Fruit fly (Drosophila melanogaster) whole organism, embryonic: Measurements from ENCODE around the gene CG14431.

Experiments
- B-H2 ChIP-seq: fragments of 200-800 bp; sonication (Bioruptor generic); optimal IDR thresholded peaks from 2 replicates; lab custom pipeline; 2018; ENCODE audit warnings: missing biosample characterization, mild to moderate bottlenecking, missing genetic modification characterization
- Blimp-1 ChIP-seq: fragments of 200-800 bp; sonication (Bioruptor generic); optimal IDR thresholded peaks from 3 replicates; lab custom pipeline; 2018; ENCODE audit warnings: missing biosample characterization, missing genetic modification characterization, mild to moderate bottlenecking, moderate library complexity, missing genetic modification reagents
- CG10267 ChIP-seq: fragments of 200-800 bp; sonication (Bioruptor generic); optimal IDR thresholded peaks from 2 replicates; lab custom pipeline; 2018; ENCODE audit warnings: missing biosample characterization, mild to moderate bottlenecking, missing genetic modification characterization, moderate library complexity
- CG10565 ChIP-seq: fragments of 200-800 bp; sonication (Bioruptor generic); optimal IDR thresholded peaks from 3 replicates; lab custom pipeline; 2016; ENCODE audit warnings: missing biosample characterization, mild to moderate bottlenecking, missing genetic modification characterization
- CG10654 ChIP-seq: fragments of 200-800 bp; sonication (Bioruptor generic); optimal IDR thresholded peaks from 2 replicates; lab custom pipeline; 2016; ENCODE audit warnings: missing biosample characterization, missing genetic modification characterization
- CG10979 ChIP-seq: fragments of 200-800 bp; sonication (Bioruptor generic); optimal IDR thresholded peaks from 2 replicates; lab custom pipeline; 2018; ENCODE audit warnings: missing biosample characterization, mild to moderate bottlenecking, missing genetic modification characterization, moderate library complexity
- CG1233 ChIP-seq: fragments of 200-800 bp; sonication (Bioruptor generic); optimal IDR thresholded peaks from 4 replicates; lab custom pipeline; 2018; ENCODE audit warnings: missing biosample characterization, mild to moderate bottlenecking, missing genetic modification characterization
- CG13296 ChIP-seq: fragments of 200-800 bp; sonication (Bioruptor generic); optimal IDR thresholded peaks from 3 replicates; lab custom pipeline; 2018; ENCODE audit warnings: missing biosample characterization, mild to moderate bottlenecking, missing genetic modification characterization
- CG17328 ChIP-seq: fragments of 200-800 bp; sonication (Bioruptor generic); IDR thresholded peaks from 2 replicates; pipeline ENCODE4 v1.3.6; 2022; ENCODE audit warnings: missing biosample characterization, missing genetic modification characterization
- CG17829 ChIP-seq: fragments of 200-800 bp; optimal IDR thresholded peaks from 2 replicates; lab custom pipeline; 2019; ENCODE audit warnings: missing biosample characterization, mild to moderate bottlenecking, missing genetic modification characterization, moderate library complexity
- CG18619 ChIP-seq: fragments of 200-800 bp; sonication (Bioruptor generic); optimal IDR thresholded peaks from 3 replicates; lab custom pipeline; 2017; ENCODE audit warnings: missing biosample characterization, mild to moderate bottlenecking, missing genetic modification characterization
- CG2678 ChIP-seq: fragments of 200-800 bp; sonication (Bioruptor generic); optimal IDR thresholded peaks from 3 replicates; lab custom pipeline; 2019; ENCODE audit warnings: missing biosample characterization, mild to moderate bottlenecking, missing genetic modification characterization, moderate library complexity
- CG4617 ChIP-seq: fragments of 200-800 bp; sonication (Bioruptor generic); optimal IDR thresholded peaks from 3 replicates; lab custom pipeline; 2016; ENCODE audit warnings: missing biosample characterization, missing genetic modification characterization, borderline replicate concordance
- CG4820 ChIP-seq: fragments of 200-800 bp; sonication (Bioruptor generic); optimal IDR thresholded peaks from 3 replicates; lab custom pipeline; 2016; ENCODE audit warnings: missing biosample characterization, missing genetic modification characterization
- CG6272 ChIP-seq: fragments of 200-800 bp; sonication (Bioruptor generic); IDR thresholded peaks from 2 replicates; pipeline ENCODE4 v1.3.6; 2022; ENCODE audit warnings: missing biosample characterization, missing genetic modification characterization
- CG6689 ChIP-seq: fragments of 200-800 bp; sonication (Bioruptor generic); IDR thresholded peaks from 2 replicates; pipeline ENCODE4 v1.3.6; 2022; ENCODE audit warnings: missing biosample characterization, missing genetic modification characterization
- CG7271 ChIP-seq: fragments of 200-800 bp; sonication (Bioruptor generic); optimal IDR thresholded peaks from 2 replicates; lab custom pipeline; 2018; ENCODE audit warnings: missing biosample characterization, mild to moderate bottlenecking, missing genetic modification characterization, moderate library complexity
- CG7839 ChIP-seq: fragments of 200-800 bp; sonication (Bioruptor generic); optimal IDR thresholded peaks from 3 replicates; lab custom pipeline; 2018; ENCODE audit warnings: missing biosample characterization, mild to moderate bottlenecking, missing genetic modification characterization, moderate library complexity
- CG8089 ChIP-seq: fragments of 200-800 bp; sonication (Bioruptor generic); optimal IDR thresholded peaks from 3 replicates; lab custom pipeline; 2016; ENCODE audit warnings: missing biosample characterization, missing genetic modification characterization
- CG8388 ChIP-seq: fragments of 200-800 bp; sonication (Bioruptor generic); optimal IDR thresholded peaks from 2 replicates; lab custom pipeline; 2019; ENCODE audit warnings: missing biosample characterization, mild to moderate bottlenecking, missing genetic modification characterization, moderate library complexity
- CG8944 ChIP-seq: fragments of 200-800 bp; sonication (Bioruptor generic); optimal IDR thresholded peaks from 3 replicates; lab custom pipeline; 2016; ENCODE audit warnings: missing biosample characterization, missing genetic modification characterization
- CG9727 ChIP-seq: fragments of 200-800 bp; sonication (Bioruptor generic); optimal IDR thresholded peaks from 3 replicates; lab custom pipeline; 2017; ENCODE audit warnings: missing biosample characterization, mild to moderate bottlenecking, missing genetic modification characterization
- D19A ChIP-seq: fragments of 200-800 bp; optimal IDR thresholded peaks from 3 replicates; lab custom pipeline; 2019; ENCODE audit warnings: missing biosample characterization, mild to moderate bottlenecking, missing genetic modification characterization, moderate library complexity
- D19B ChIP-seq: fragments of 200-800 bp; sonication (Bioruptor generic); optimal IDR thresholded peaks from 2 replicates; lab custom pipeline; 2017; ENCODE audit warnings: missing biosample characterization, mild to moderate bottlenecking, missing genetic modification characterization
- Dfd ChIP-seq, 2 experiments: fragments of >200 bp; optimal IDR thresholded peaks; 2 replicates each; lab custom pipeline; 2017; ENCODE audit warnings: missing biosample characterization in 2 of 2, missing genetic modification characterization in 2 of 2
- Fer1 ChIP-seq: fragments of 200-800 bp; sonication (Bioruptor generic); optimal IDR thresholded peaks from 2 replicates; lab custom pipeline; 2017; ENCODE audit warnings: missing biosample characterization, mild to moderate bottlenecking, missing genetic modification characterization
- Hr51 ChIP-seq, 2 experiments: fragments of 200-800 bp; sonication (Bioruptor generic); optimal IDR thresholded peaks; 2 replicates in 1 of 2; 3 replicates in 1 of 2; lab custom pipeline; 2016 to 2018; ENCODE audit warnings: missing biosample characterization in 2 of 2, missing genetic modification characterization in 2 of 2, mild to moderate bottlenecking in 1 of 2, moderate library complexity in 1 of 2
- Kr ChIP-seq: fragments of 200-800 bp; sonication (Bioruptor generic); optimal IDR thresholded peaks from 2 replicates; lab custom pipeline; 2017; ENCODE audit warnings: missing biosample characterization, mild to moderate bottlenecking, missing genetic modification characterization
- Med ChIP-seq: fragments of 200-800 bp; sonication (Bioruptor generic); peaks from one replicate; lab custom pipeline; 2016; ENCODE audit warnings: missing biosample characterization, missing genetic modification characterization, mild to moderate bottlenecking, inconsistent platforms, moderate library complexity
- Oaz ChIP-seq: fragments of 200-800 bp; sonication (Bioruptor generic); IDR thresholded peaks from 2 replicates; pipeline ENCODE4 v1.3.6; 2022; ENCODE audit warnings: missing biosample characterization, missing genetic modification characterization
- Ptx1 ChIP-seq: fragments of 200-800 bp; sonication (Bioruptor generic); IDR thresholded peaks from 2 replicates; pipeline ENCODE4 v1.3.6; 2022; ENCODE audit warnings: missing biosample characterization, missing genetic modification characterization
- Ssrp ChIP-seq: fragments of 200-800 bp; sonication (Bioruptor generic); optimal IDR thresholded peaks from 2 replicates; lab custom pipeline; 2018; ENCODE audit warnings: missing biosample characterization, mild to moderate bottlenecking, missing genetic modification characterization, moderate library complexity
- Xrp1 ChIP-seq: fragments of 200-800 bp; sonication (Bioruptor generic); IDR thresholded peaks from 2 replicates; pipeline ENCODE4 v1.3.6; 2022; ENCODE audit warnings: missing biosample characterization, missing genetic modification characterization
- ab ChIP-seq: fragments of 200-800 bp; sonication (Bioruptor generic); optimal IDR thresholded peaks from 2 replicates; lab custom pipeline; 2016; ENCODE audit warnings: missing biosample characterization, missing genetic modification characterization
- ase ChIP-seq: fragments of 200-800 bp; sonication (Bioruptor generic); IDR thresholded peaks from 3 replicates; pipeline ENCODE4 v1.3.6; 2022; ENCODE audit warnings: missing biosample characterization, missing genetic modification characterization
- ato ChIP-seq: fragments of 200-800 bp; sonication (Bioruptor generic); IDR thresholded peaks from 2 replicates; pipeline ENCODE4 v1.3.6; 2022; ENCODE audit warnings: missing biosample characterization, missing genetic modification characterization; ENCODE audit not compliant: partially characterized antibody
- br ChIP-seq: fragments of >200 bp; optimal IDR thresholded peaks from 2 replicates; lab custom pipeline; 2017
- kni ChIP-seq: fragments of 200-800 bp; sonication (Bioruptor generic); optimal IDR thresholded peaks from 3 replicates; lab custom pipeline; 2017; ENCODE audit warnings: mild to moderate bottlenecking, missing biosample characterization, missing genetic modification reagents, missing genetic modification characterization
- knrl ChIP-seq: fragments of 200-800 bp; sonication (Bioruptor generic); IDR thresholded peaks from 3 replicates; pipeline ENCODE4 v1.3.6; 2022; ENCODE audit warnings: missing biosample characterization, missing genetic modification characterization; ENCODE audit not compliant: partially characterized antibody
- nom ChIP-seq: fragments of 200-800 bp; sonication (Bioruptor generic); optimal IDR thresholded peaks from 2 replicates; lab custom pipeline; 2017; ENCODE audit warnings: missing biosample characterization, missing genetic modification characterization, mild to moderate bottlenecking, moderate library complexity, missing genetic modification reagents
- oc ChIP-seq: fragments of 200-800 bp; sonication (Bioruptor generic); optimal IDR thresholded peaks from 2 replicates; lab custom pipeline; 2018; ENCODE audit warnings: missing biosample characterization, mild to moderate bottlenecking, missing genetic modification characterization, moderate library complexity
- odd ChIP-seq: fragments of 200-800 bp; sonication (Bioruptor generic); optimal IDR thresholded peaks from 2 replicates; lab custom pipeline; 2017; ENCODE audit warnings: missing biosample characterization, mild to moderate bottlenecking, missing genetic modification characterization
- repo ChIP-seq: fragments of 200-800 bp; sonication (Bioruptor generic); optimal IDR thresholded peaks from 2 replicates; lab custom pipeline; 2016; ENCODE audit warnings: missing biosample characterization, missing genetic modification characterization
- row ChIP-seq: fragments of 200-800 bp; sonication (Bioruptor generic); IDR thresholded peaks from 3 replicates; pipeline ENCODE4 v1.3.6; 2022; ENCODE audit warnings: missing biosample characterization, missing genetic modification characterization
- schlank ChIP-seq: fragments of 200-800 bp; sonication (Bioruptor generic); optimal IDR thresholded peaks from 2 replicates; lab custom pipeline; 2018; ENCODE audit warnings: missing biosample characterization, mild to moderate bottlenecking, missing genetic modification characterization
- toy ChIP-seq: fragments of 200-800 bp; sonication (Bioruptor generic); IDR thresholded peaks from 2 replicates; pipeline ENCODE4 v1.3.6; 2022; ENCODE audit warnings: missing biosample characterization, missing genetic modification characterization
- unpg ChIP-seq: fragments of 200-800 bp; sonication (Bioruptor generic); optimal IDR thresholded peaks from 3 replicates; lab custom pipeline; 2018; ENCODE audit warnings: missing biosample characterization, mild to moderate bottlenecking, missing genetic modification characterization, moderate library complexity
- vvl ChIP-seq: fragments of 200-800 bp; sonication (Bioruptor generic); IDR thresholded peaks from 2 replicates; pipeline ENCODE4 v1.3.6; 2022; ENCODE audit warnings: missing biosample characterization, missing genetic modification characterization
- zf30C ChIP-seq: fragments of 200-800 bp; sonication (Bioruptor generic); optimal IDR thresholded peaks from 3 replicates; lab custom pipeline; 2018; ENCODE audit warnings: missing biosample characterization, mild to moderate bottlenecking, missing genetic modification characterization

Gene CG14431

dm6 chrX:6983500-6984320, 75.6 kb downstream of the CG14431 start (continued):
- TF ChIP-seq Fer1 (GFP tag; lab: Kevin White, UChicago), result no peak
- no peak for TF ChIP-seq toy
- no peak for TF ChIP-seq CG8944
- peak; percentile 1 for TF ChIP-seq CG8388 (GFP tag; lab: Kevin White, UChicago)
- TF ChIP-seq CG10565 (GFP tag; lab: Kevin White, UChicago), result no peak
- no peak for TF ChIP-seq CG18619 (GFP tag; lab: Kevin White, UChicago)
- no peak for TF ChIP-seq Med (GFP tag; lab: Kevin White, UChicago)
- TF ChIP-seq CG4820 (GFP tag; lab: Kevin White, UChicago), result no peak
- no peak for TF ChIP-seq CG6272 (GFP tag; lab: Robert Waterston, UW)
- peak; percentile 67 for TF ChIP-seq zf30C (GFP tag; lab: Kevin White, UChicago)
- TF ChIP-seq Xrp1 (GFP tag; lab: Robert Waterston, UW), result peak; percentile 57; the same call in 1 of the 2 replicates
- no peak for TF ChIP-seq repo (GFP tag; lab: Kevin White, UChicago)
- peak; percentile 38 for TF ChIP-seq CG17829
- no peak for TF ChIP-seq CG7271 (tag; lab: Kevin White, UChicago)
- no peak for TF ChIP-seq Kr (GFP tag; lab: Kevin White, UChicago)
- TF ChIP-seq CG4617 (GFP tag; lab: Kevin White, UChicago), result no peak
- no peak for TF ChIP-seq CG10654 (GFP tag; lab: Kevin White, UChicago)
- no peak for TF ChIP-seq Dfd (GFP tag; optimal IDR thresholded peaks at IDR 0.05; lab: Kevin White, UChicago)
- TF ChIP-seq unpg (GFP tag; lab: Kevin White, UChicago), result peak; percentile 25
- no peak for TF ChIP-seq B-H2 (GFP tag; lab: Kevin White, UChicago)
- peak; percentile 55; the same call in 1 of the 2 replicates for TF ChIP-seq CG17328 (GFP tag; lab: Robert Waterston, UW)
- TF ChIP-seq ase (GFP tag; lab: Robert Waterston, UW), result no peak
- TF ChIP-seq Ssrp, result peak; percentile 27
- TF ChIP-seq vvl (GFP tag; lab: Robert Waterston, UW), result 0 out of 2 replicates have a peak, but pooled peaks have one; percentile 8
- TF ChIP-seq CG1233, result no peak
- TF ChIP-seq Ptx1 (GFP tag; lab: Robert Waterston, UW), result 0 out of 2 replicates have a peak, but pooled peaks have one; percentile 10
- TF ChIP-seq CG10979 (tag; lab: Kevin White, UChicago), result peak; percentile 56
- peak; percentile 7 for TF ChIP-seq CG7839 (tag; lab: Kevin White, UChicago)
- no peak for TF ChIP-seq Hr51 (GFP tag; optimal IDR thresholded peaks at IDR 0.05; lab: Kevin White, UChicago)
- peak; percentile 50 for TF ChIP-seq CG9727 (GFP tag; lab: Kevin White, UChicago)
- no peak for TF ChIP-seq Blimp-1 (GFP tag; lab: Kevin White, UChicago)
- peak; percentile 56 for TF ChIP-seq nom (GFP tag; lab: Kevin White, UChicago)
- no peak for TF ChIP-seq knrl (GFP tag; lab: Robert Waterston, UW)
- TF ChIP-seq kni (GFP tag; lab: Kevin White, UChicago), result peak; percentile 49
- TF ChIP-seq ab (GFP tag; lab: Kevin White, UChicago), result no peak
- peak; percentile 44; the same call in 2 of the 3 replicates for TF ChIP-seq row (GFP tag; lab: Robert Waterston, UW)
- TF ChIP-seq CG6689 (GFP tag; lab: Robert Waterston, UW), result 0 out of 2 replicates have a peak, but pooled peaks have one; percentile 8
- TF ChIP-seq ato, result no peak
- TF ChIP-seq Oaz (GFP tag; lab: Robert Waterston, UW), result no peak
- TF ChIP-seq CG2678 (tag; lab: Kevin White, UChicago), result peak; percentile 36
- TF ChIP-seq schlank, result no peak
- no peak for TF ChIP-seq CG8089 (GFP tag; lab: Kevin White, UChicago)
- no peak for TF ChIP-seq CG13296 (GFP tag; lab: Kevin White, UChicago)
- TF ChIP-seq br (lab: Kevin White, UChicago), result no peak
- TF ChIP-seq oc (tag; lab: Kevin White, UChicago), result no peak
- peak; percentile 10 for TF ChIP-seq D19A (tag; lab: Kevin White, UChicago)
- no peak for TF ChIP-seq D19B (GFP tag; lab: Kevin White, UChicago)
- peak; percentile 40 for TF ChIP-seq CG10267 (tag; lab: Kevin White, UChicago)
- TF ChIP-seq odd, result no peak
